Worm (Caenorhabditis elegans) whole organism, L4 larva: ENCODE measurements around the gene attf-5.

ENCODE experiments used
- F26F4.8 ChIP-seq: fragments of 200-800 bp; sonication (Bioruptor generic); conservative IDR thresholded peaks from 2 replicates; pipeline ENCODE4 v1.3.6; 2022; ENCODE audit warnings: missing genetic modification characterization, missing compliant biosample characterization
- F44E2.7 ChIP-seq: fragments of 200-800 bp; sonication (Bioruptor generic); IDR thresholded peaks from 2 replicates; pipeline ENCODE4 v2.1.2; 2022; ENCODE audit warnings: missing genetic modification characterization, missing compliant biosample characterization
- F49E8.2 ChIP-seq: sonication (generic microtip); optimal IDR thresholded peaks from 2 replicates; lab custom pipeline; 2016; ENCODE audit warnings: missing compliant biosample characterization, mild to moderate bottlenecking, missing genetic modification characterization, borderline replicate concordance
- R02D3.7 ChIP-seq: fragments of 150-350 bp; sonication (generic microtip); optimal IDR thresholded peaks from 3 replicates; lab custom pipeline; 2014; ENCODE audit warnings: missing biosample characterization, missing genetic modification characterization
- Y48G9A.11 ChIP-seq: fragments of 200-800 bp; sonication (Bioruptor generic); IDR thresholded peaks from 2 replicates; pipeline ENCODE4 v1.3.6; 2022; ENCODE audit warnings: missing genetic modification reagents, missing genetic modification characterization, missing compliant biosample characterization
- Y5F2A.4 ChIP-seq: fragments of 200-800 bp; sonication (Bioruptor generic); optimal IDR thresholded peaks from 2 replicates; lab custom pipeline; 2018; ENCODE audit warnings: mild to moderate bottlenecking, missing genetic modification characterization, missing compliant biosample characterization
- attf-4 ChIP-seq: sonication (generic microtip); optimal IDR thresholded peaks from 3 replicates; lab custom pipeline; 2017; ENCODE audit warnings: missing biosample characterization, missing genetic modification characterization
- ceh-32 ChIP-seq: sonication (generic microtip); optimal IDR thresholded peaks from 2 replicates; lab custom pipeline; 2016; ENCODE audit warnings: mild to moderate bottlenecking, missing genetic modification characterization, missing compliant biosample characterization; ENCODE audit not compliant: poor library complexity
- ceh-44 ChIP-seq: fragments of 200-800 bp; sonication (Bioruptor generic); IDR thresholded peaks from 2 replicates; pipeline ENCODE4 v1.3.6; 2022; ENCODE audit warnings: missing genetic modification reagents, missing genetic modification characterization, missing compliant biosample characterization
- cey-2 ChIP-seq: sonication (generic microtip); optimal IDR thresholded peaks from 3 replicates; lab custom pipeline; 2017; ENCODE audit warnings: missing genetic modification characterization, mild to moderate bottlenecking, missing compliant biosample characterization, antibody characterized with exemption, borderline replicate concordance; ENCODE audit not compliant: insufficient read depth
- ctbp-1 ChIP-seq: fragments of 200-800 bp; sonication (Bioruptor generic); IDR thresholded peaks from 2 replicates; pipeline ENCODE4 v1.3.6; 2022; ENCODE audit warnings: missing genetic modification reagents, missing genetic modification characterization, missing compliant biosample characterization
- daf-12 ChIP-seq: fragments of 150-350 bp; optimal IDR thresholded peaks from 2 replicates; lab custom pipeline; 2014; ENCODE audit warnings: missing biosample characterization, missing genetic modification reagents, missing genetic modification characterization
- daf-16 ChIP-seq, 3 experiments: sonication (generic microtip); optimal IDR thresholded peaks; 2 replicates each; lab custom pipeline; 2016 to 2017; ENCODE audit warnings: missing genetic modification characterization in 3 of 3, missing genetic modification reagents in 3 of 3, mild to moderate bottlenecking in 2 of 3, missing compliant biosample characterization in 2 of 3, missing biosample characterization in 1 of 3, moderate library complexity in 1 of 3
- daf-8 ChIP-seq: fragments of 200-800 bp; sonication (Bioruptor generic); IDR thresholded peaks from 2 replicates; pipeline ENCODE4 v1.3.6; 2022; ENCODE audit warnings: missing genetic modification characterization, missing compliant biosample characterization
- dmd-6 ChIP-seq: fragments of 200-800 bp; sonication (Bioruptor generic); IDR thresholded peaks from 2 replicates; pipeline ENCODE4 v1.3.6; 2022; ENCODE audit warnings: missing genetic modification reagents, missing genetic modification characterization, missing compliant biosample characterization
- dmd-9 ChIP-seq: fragments of 200-800 bp; sonication (Bioruptor generic); IDR thresholded peaks from 2 replicates; pipeline ENCODE4 v1.3.6; 2022; ENCODE audit warnings: missing genetic modification reagents, missing genetic modification characterization, missing compliant biosample characterization
- dve-1 ChIP-seq: sonication (generic microtip); optimal IDR thresholded peaks from 2 replicates; lab custom pipeline; 2017; ENCODE audit warnings: antibody characterized with exemption, mild to moderate bottlenecking, missing genetic modification characterization, missing compliant biosample characterization; ENCODE audit not compliant: insufficient read depth
- fkh-10 ChIP-seq: fragments of 150-350 bp; optimal IDR thresholded peaks from 2 replicates; lab custom pipeline; 2014; ENCODE audit warnings: missing biosample characterization, missing genetic modification reagents, missing genetic modification characterization
- fos-1 ChIP-seq: fragments of 150-350 bp; optimal IDR thresholded peaks from 2 replicates; lab custom pipeline; 2014; ENCODE audit warnings: missing biosample characterization, missing genetic modification characterization
- hif-1 ChIP-seq, 2 experiments: sonication (generic microtip); optimal IDR thresholded peaks; 2 replicates each; lab custom pipeline; 2016 to 2017; ENCODE audit warnings: missing compliant biosample characterization in 2 of 2, missing genetic modification characterization in 2 of 2, missing genetic modification reagents in 2 of 2, missing genotype in 2 of 2, mild to moderate bottlenecking in 1 of 2
- hlh-11 ChIP-seq: fragments of 200-800 bp; sonication (Bioruptor generic); optimal IDR thresholded peaks from 2 replicates; lab custom pipeline; 2018; ENCODE audit warnings: mild to moderate bottlenecking, missing genetic modification characterization, missing compliant biosample characterization
- hmg-1.1 ChIP-seq: fragments of 200-800 bp; sonication (Bioruptor generic); IDR thresholded peaks from 2 replicates; pipeline ENCODE4 v1.3.6; 2022; ENCODE audit warnings: missing genetic modification reagents, missing genetic modification characterization, missing compliant biosample characterization
- jun-1 ChIP-seq: fragments of 150-350 bp; optimal IDR thresholded peaks from 2 replicates; lab custom pipeline; 2014; ENCODE audit warnings: missing biosample characterization, missing genetic modification reagents, missing genetic modification characterization
- lin-13 ChIP-seq: fragments of 150-350 bp; optimal IDR thresholded peaks from 2 replicates; lab custom pipeline; 2014; ENCODE audit warnings: missing biosample characterization, missing genetic modification reagents, missing genetic modification characterization
- lin-15B ChIP-seq: fragments of 150-350 bp; sonication (generic microtip); optimal IDR thresholded peaks from 3 replicates; lab custom pipeline; 2014; ENCODE audit warnings: missing biosample characterization, missing genetic modification characterization
- lin-29 ChIP-seq: fragments of 200-800 bp; sonication (Bioruptor generic); IDR thresholded peaks from 2 replicates; pipeline ENCODE4 v1.3.6; 2022; ENCODE audit warnings: missing genetic modification reagents, missing genetic modification characterization, missing compliant biosample characterization
- lin-39 ChIP-seq: fragments of 150-350 bp; optimal IDR thresholded peaks from 2 replicates; lab custom pipeline; 2014; ENCODE audit warnings: missing biosample characterization, missing genetic modification reagents, missing genetic modification characterization
- lir-3 ChIP-seq: sonication (generic microtip); optimal IDR thresholded peaks from 2 replicates; lab custom pipeline; 2016; ENCODE audit warnings: mild to moderate bottlenecking, missing genetic modification characterization, missing compliant biosample characterization
- lsy-2 ChIP-seq, 2 experiments: fragments of 150-350 bp in 1 of 2; sonication (generic microtip) in 1 of 2; optimal IDR thresholded peaks; 2 replicates each; lab custom pipeline; 2014 to 2017; ENCODE audit warnings: missing biosample characterization in 2 of 2, missing genetic modification characterization in 2 of 2
- madf-9 ChIP-seq: fragments of 200-800 bp; sonication (Bioruptor generic); conservative IDR thresholded peaks from 2 replicates; pipeline ENCODE4 v1.3.6; 2022; ENCODE audit warnings: missing genetic modification reagents, missing genetic modification characterization, missing compliant biosample characterization
- mdl-1 ChIP-seq, 2 experiments: fragments of 150-350 bp in 1 of 2; sonication (generic microtip) in 1 of 2; optimal IDR thresholded peaks; 2 replicates each; lab custom pipeline; 2014 to 2017; ENCODE audit warnings: missing biosample characterization in 2 of 2, missing genetic modification characterization in 2 of 2
- mep-1 ChIP-seq: fragments of 150-350 bp; sonication (generic microtip); optimal IDR thresholded peaks from 3 replicates; lab custom pipeline; 2014; ENCODE audit warnings: missing biosample characterization, missing genetic modification characterization
- mes-2 ChIP-seq: sonication (generic microtip); optimal IDR thresholded peaks from 2 replicates; lab custom pipeline; 2016; ENCODE audit warnings: missing genotype, mild to moderate bottlenecking, missing genetic modification characterization, missing compliant biosample characterization; ENCODE audit not compliant: poor library complexity, severe bottlenecking
- mxl-2 ChIP-seq: fragments of 200-800 bp; sonication (Bioruptor generic); conservative IDR thresholded peaks from 2 replicates; pipeline ENCODE4 v1.3.6; 2022; ENCODE audit warnings: missing genetic modification reagents, missing genetic modification characterization, missing compliant biosample characterization
- mxl-3 ChIP-seq: fragments of 200-800 bp; sonication (Bioruptor generic); optimal IDR thresholded peaks from 2 replicates; lab custom pipeline; 2018; ENCODE audit warnings: mild to moderate bottlenecking, missing genetic modification characterization, missing compliant biosample characterization
- nhr-11 ChIP-seq: fragments of 150-350 bp; optimal IDR thresholded peaks from 2 replicates; lab custom pipeline; 2014; ENCODE audit warnings: missing biosample characterization, missing genetic modification characterization
- nhr-25 ChIP-seq: sonication (generic microtip); optimal IDR thresholded peaks from 2 replicates; lab custom pipeline; 2017; ENCODE audit warnings: missing genetic modification characterization, mild to moderate bottlenecking, missing compliant biosample characterization, antibody characterized with exemption, moderate library complexity, borderline replicate concordance; ENCODE audit not compliant: insufficient read depth
- nhr-28 ChIP-seq: fragments of 150-350 bp; optimal IDR thresholded peaks from 2 replicates; lab custom pipeline; 2014; ENCODE audit warnings: missing biosample characterization, missing genetic modification characterization
- nhr-48 ChIP-seq: sonication (generic microtip); optimal IDR thresholded peaks from 2 replicates; lab custom pipeline; 2016; ENCODE audit warnings: mild to moderate bottlenecking, missing genetic modification characterization, missing compliant biosample characterization
- nhr-6 ChIP-seq: fragments of 150-350 bp; optimal IDR thresholded peaks from 2 replicates; lab custom pipeline; 2014; ENCODE audit warnings: missing biosample characterization, missing genetic modification characterization
- nhr-77 ChIP-seq: fragments of 150-350 bp; optimal IDR thresholded peaks from 2 replicates; lab custom pipeline; 2014; ENCODE audit warnings: missing biosample characterization, missing genetic modification characterization
- pha-4 ChIP-seq, 2 experiments: fragments of 150-350 bp in 1 of 2; fragments of 200-800 bp in 1 of 2; sonication (Bioruptor generic) in 1 of 2; IDR thresholded peaks in 1 of 2; optimal IDR thresholded peaks in 1 of 2; 2 replicates each; pipeline versions ENCODE4 v1.3.6 to Lab custom; 2014 to 2022; ENCODE audit warnings: missing genetic modification characterization in 2 of 2, missing genetic modification reagents in 2 of 2, missing biosample characterization in 1 of 2, missing compliant biosample characterization in 1 of 2
- pqm-1 ChIP-seq: sonication (generic microtip); optimal IDR thresholded peaks from 2 replicates; lab custom pipeline; 2017; ENCODE audit warnings: missing biosample characterization, missing genetic modification characterization
- rbr-2 ChIP-seq: sonication (generic microtip); optimal IDR thresholded peaks from 2 replicates; lab custom pipeline; 2016; ENCODE audit warnings: missing genotype, missing genetic modification characterization, missing compliant biosample characterization
- set-16 ChIP-seq: fragments of 200-800 bp; sonication (Bioruptor generic); IDR thresholded peaks from 2 replicates; pipeline ENCODE4 v1.3.6; 2022; ENCODE audit warnings: missing genetic modification reagents, missing genetic modification characterization, missing compliant biosample characterization
- snpc-4 ChIP-seq: fragments of 150-350 bp; optimal IDR thresholded peaks from 2 replicates; lab custom pipeline; 2014; ENCODE audit warnings: missing biosample characterization, missing genetic modification characterization
- unc-62 ChIP-seq, 3 experiments: fragments of 150-350 bp in 1 of 3; sonication (generic microtip); optimal IDR thresholded peaks in 2 of 3; peaks in 1 of 3; 1 replicate in 1 of 3; 2 replicates in 2 of 3; lab custom pipeline; 2014 to 2017; ENCODE audit warnings: missing biosample characterization in 3 of 3, missing genetic modification characterization in 3 of 3, missing genetic modification reagents in 3 of 3, missing genotype in 1 of 3
- zip-2 ChIP-seq: fragments of 150-350 bp; optimal IDR thresholded peaks from 2 replicates; lab custom pipeline; 2014; ENCODE audit warnings: missing biosample characterization, missing genetic modification characterization
- ztf-7 ChIP-seq: fragments of 150-350 bp; optimal IDR thresholded peaks from 2 replicates; lab custom pipeline; 2014; ENCODE audit warnings: missing biosample characterization, missing genetic modification characterization

Gene attf-5

DNA sequence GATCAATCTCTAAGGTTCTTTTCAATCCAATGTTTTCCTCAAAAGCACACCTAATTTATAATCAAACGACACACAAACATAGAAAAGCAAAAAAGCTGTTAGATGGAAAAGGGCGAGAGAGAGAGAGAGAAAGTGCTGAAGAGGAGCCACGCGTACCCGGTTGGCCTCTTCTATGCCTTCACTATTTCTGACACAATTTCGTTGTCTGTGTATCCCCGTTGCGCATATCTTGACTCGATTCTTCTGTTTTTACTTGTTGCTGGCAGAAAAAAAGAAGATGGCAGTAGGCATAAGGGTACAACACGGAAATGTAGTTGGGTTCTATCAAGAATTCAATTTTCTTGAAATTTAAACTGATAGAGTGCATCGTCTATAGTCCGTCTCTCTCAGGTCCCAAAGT is 39.3 kb downstream of the attf-5 start:
- TF ChIP-seq Y5F2A.4 (GFP tag; lab: Kevin White, UChicago) (no peak), daf-12 (tag; lab: Kevin White, UChicago) (no peak), daf-8 (GFP tag; lab: Robert Waterston, UW) (no peak), dmd-6 (GFP tag; lab: Robert Waterston, UW) (peak; percentile 38; the same call in 1 of the 2 replicates), hif-1 (tag; optimal IDR thresholded peaks at IDR 0.05; lab: Kevin White, UChicago) (peak in 1 of 2 experiments; percentile 45), lin-39 (tag; lab: Kevin White, UChicago) (no peak), mep-1 (tag; lab: Kevin White, UChicago) (peak; percentile 63), Y48G9A.11 (GFP tag; lab: Robert Waterston, UW) (no peak), lin-15B (no peak), mxl-3 (GFP tag; lab: Kevin White, UChicago) (peak; percentile 76), unc-62 (GFP tag; optimal IDR thresholded peaks at IDR 0.05 in 1 of 2; lab: Kevin White, UChicago) (peak in 1 of 2 experiments; percentile 97), unc-62 (tag; optimal IDR thresholded peaks at IDR 0.05; lab: Kevin White, UChicago) (no peak), nhr-77 (peak; percentile 33), daf-16 (GFP tag; optimal IDR thresholded peaks at IDR 0.05; lab: Kevin White, UChicago) (no peak), daf-16 (tag; optimal IDR thresholded peaks at IDR 0.05; lab: Kevin White, UChicago) (peak; percentile 52), nhr-11 (tag; lab: Kevin White, UChicago) (peak; percentile 82), ceh-32 (tag; lab: Kevin White, UChicago) (no peak), hmg-1.1 (GFP tag; lab: Robert Waterston, UW) (peak; percentile 69; the same call in 1 of the 2 replicates), cey-2 (tag; lab: Kevin White, UChicago) (no peak), pha-4 (GFP tag; IDR thresholded peaks at IDR 0.05; lab: Robert Waterston, UW) (no peak), pha-4 (tag; optimal IDR thresholded peaks at IDR 0.05; lab: Kevin White, UChicago) (peak; percentile 90), dmd-9 (no peak), lsy-2 (tag; optimal IDR thresholded peaks at IDR 0.05; lab: Kevin White, UChicago) (peak in 1 of 2 experiments; percentile 71), F44E2.7 (GFP tag; lab: Robert Waterston, UW) (no peak), lin-29 (no peak), F26F4.8 (GFP tag; lab: Robert Waterston, UW) (no peak), lir-3 (tag; lab: Kevin White, UChicago) (no peak), lin-13 (GFP tag; lab: Kevin White, UChicago) (no peak), nhr-25 (tag; lab: Kevin White, UChicago) (peak; percentile 85), attf-4 (tag; lab: Kevin White, UChicago) (no peak), mes-2 (tag; lab: Kevin White, UChicago) (peak; percentile 75), mdl-1 (tag; optimal IDR thresholded peaks at IDR 0.05; lab: Kevin White, UChicago) (peak; percentile 60 to 87), F49E8.2 (no peak), zip-2 (no peak), dve-1 (tag; lab: Kevin White, UChicago) (peak; percentile 52), ztf-7 (tag; lab: Kevin White, UChicago) (peak; percentile 21), set-16 (no peak), nhr-6 (tag; lab: Kevin White, UChicago) (peak; percentile 59), fkh-10 (peak; percentile 89), nhr-28 (tag; lab: Kevin White, UChicago) (peak; percentile 91), hlh-11 (tag; lab: Kevin White, UChicago) (peak; percentile 55), mxl-2 (GFP tag; lab: Robert Waterston, UW) (no peak), R02D3.7 (tag; lab: Kevin White, UChicago) (no peak), madf-9 (GFP tag; lab: Robert Waterston, UW) (no peak), snpc-4 (tag; lab: Kevin White, UChicago) (no peak), nhr-48 (tag; lab: Kevin White, UChicago) (peak; percentile 27), rbr-2 (tag; lab: Kevin White, UChicago) (peak; percentile 76), fos-1 (tag; lab: Kevin White, UChicago) (no peak), ctbp-1 (peak; percentile 82), ceh-44 (GFP tag; lab: Robert Waterston, UW) (no peak), jun-1 (tag; lab: Kevin White, UChicago) (peak; percentile 22), pqm-1 (tag; lab: Kevin White, UChicago) (no peak)
